Fruit fly (Drosophila melanogaster) ovary, adult (tissue): ENCODE results near the gene CG42525.

Experiments used
- CG17801 ChIP-seq: fragments of 200-800 bp; optimal IDR thresholded peaks from 2 replicates; lab custom pipeline; 2019; ENCODE audit warnings: missing biosample characterization, mild to moderate bottlenecking, missing genetic modification characterization, moderate library complexity; ENCODE audit not compliant: partially characterized antibody

CG42525 gene

dm6 chr3L:3189647-3190046, at the start of gene CG42525, which contains the start of gene CG14958:
CG42525 (minus strand) TSS chr3L:3189747.
CG14958 (plus strand) TSS chr3L:3189978.
- TF ChIP-seq CG17801 (GFP tag; lab: Kevin White, UChicago) = no peak

dm6 chr3L:3236319-3236718, 46.8 kb upstream of the CG42525 start:
- TF ChIP-seq CG17801 (GFP tag; lab: Kevin White, UChicago) = peak; percentile 22

- no peak for TF ChIP-seq CG17801 (GFP tag; lab: Kevin White, UChicago)
These were observed 36.9 kb upstream of the CG42525 start for dm6 chr3L:3226458-3226783.

- TF ChIP-seq CG17801 (GFP tag; lab: Kevin White, UChicago) = no peak
These were observed 36.4 kb upstream of the CG42525 start for dm6 chr3L:3225769-3226457.

- TF ChIP-seq CG17801 (GFP tag; lab: Kevin White, UChicago) = no peak
These were observed 35.5 kb upstream of the CG42525 start, which contains the start of gene Larp4B for dm6 chr3L:3224740-3225719. Larp4B (plus strand) TSS chr3L:3224838.

dm6 chr3L:3223390-3223914, 33.9 kb upstream of the CG42525 start:
- TF ChIP-seq CG17801 (GFP tag; lab: Kevin White, UChicago) = no peak

dm6 chr3L:3222643-3223389, 33.3 kb upstream of the CG42525 start, which contains the start of the genes RpL28 and eIF1:
RpL28 (minus strand) TSS chr3L:3222960.
eIF1 (plus strand) TSS chr3L:3223341.
- peak; percentile 85 for TF ChIP-seq CG17801 (GFP tag; lab: Kevin White, UChicago)

dm6 chr3L:3218859-3219258, 29.3 kb upstream of the CG42525 start, which contains the start of the genes hob and nSMase:
hob (minus strand) TSS chr3L:3218920.
nSMase (plus strand) TSS chr3L:3219156.
- no peak for TF ChIP-seq CG17801 (GFP tag; lab: Kevin White, UChicago)

- no peak for TF ChIP-seq CG17801 (GFP tag; lab: Kevin White, UChicago)
These were observed 19.3 kb upstream of the CG42525 start, which contains the start of the genes CG32269 and CG32270 for dm6 chr3L:3208895-3209294. CG32269 (minus strand) TSS chr3L:3208985. CG32270 (minus strand) TSS chr3L:3208985.

- TF ChIP-seq CG17801 (GFP tag; lab: Kevin White, UChicago) = no peak
These were observed 16.7 kb upstream of the CG42525 start, which contains the start of gene CG33160 for dm6 chr3L:3206263-3206662. CG33160 (minus strand) TSS chr3L:3206363.

dm6 chr3L:3205349-3205748, 15.8 kb upstream of the CG42525 start, which contains the start of gene CG32277:
CG32277 (minus strand) TSS chr3L:3205449.
- TF ChIP-seq CG17801 (GFP tag; lab: Kevin White, UChicago) = no peak

dm6 chr3L:3204348-3204747, 14.8 kb upstream of the CG42525 start, which contains the start of gene CG33159:
CG33159 (minus strand) TSS chr3L:3204448.
- TF ChIP-seq CG17801 (GFP tag; lab: Kevin White, UChicago) = no peak

- no peak for TF ChIP-seq CG17801 (GFP tag; lab: Kevin White, UChicago)
These were observed 13.5 kb upstream of the CG42525 start, which contains the start of gene CG32271 for dm6 chr3L:3203062-3203461. CG32271 (minus strand) TSS chr3L:3203162.
